Fruit fly (Drosophila melanogaster) whole organism: ENCODE results near the gene pbl.

ENCODE experiments used
- CG8478 ChIP-seq: fragments of >200 bp; optimal IDR thresholded peaks from 2 replicates; lab custom pipeline; 2018; ENCODE audit warnings: inconsistent platforms
- Dll ChIP-seq: fragments of >200 bp; optimal IDR thresholded peaks from 2 replicates; lab custom pipeline; 2017
- EcR ChIP-seq, 2 experiments: fragments of >200 bp; optimal IDR thresholded peaks; 2 replicates each; lab custom pipeline; 2017; ENCODE audit warnings: missing biosample characterization in 2 of 2, missing genetic modification characterization in 2 of 2, missing genetic modification reagents in 2 of 2
- pan ChIP-seq: fragments of >200 bp; optimal IDR thresholded peaks from 2 replicates; lab custom pipeline; 2017
- psq ChIP-seq: fragments of >200 bp; optimal IDR thresholded peaks from 2 replicates; lab custom pipeline; 2017
- usp ChIP-seq: fragments of >200 bp; optimal IDR thresholded peaks from 2 replicates; lab custom pipeline; 2017; ENCODE audit warnings: missing biosample characterization, missing genetic modification characterization, mixed read lengths

- TF ChIP-seq usp (GFP tag; lab: Kevin White, UChicago) (no peak), pan (lab: Kevin White, UChicago) (no peak), Dll (no peak), EcR (GFP tag; optimal IDR thresholded peaks at IDR 0.05; lab: Kevin White, UChicago) (no peak), psq (lab: Kevin White, UChicago) (no peak), CG8478 (lab: Kevin White, UChicago) (no peak)
These were observed 29.6 kb downstream of the pbl start for dm6 chr3L:7882105-7882504.
